Fruit fly (Drosophila melanogaster) whole organism, adult: ENCODE measurements around the gene CG7379.
A peak's percentile ranks its signal among the peaks of the same experiment; 100 is the strongest.

Experiments
- CG11617 ChIP-seq: fragments of 200-800 bp; sonication (Bioruptor generic); optimal IDR thresholded peaks from 2 replicates; lab custom pipeline; 2017; ENCODE audit warnings: mild to moderate bottlenecking, missing biosample characterization, missing genetic modification reagents, missing genetic modification characterization
- CG12768 ChIP-seq: fragments of 200-800 bp; sonication (Bioruptor generic); optimal IDR thresholded peaks from 2 replicates; lab custom pipeline; 2017; ENCODE audit warnings: missing biosample characterization, missing genetic modification characterization, mild to moderate bottlenecking, moderate library complexity, missing genetic modification reagents
- CG14711 ChIP-seq: fragments of 200-800 bp; sonication (Bioruptor generic); optimal IDR thresholded peaks from 2 replicates; lab custom pipeline; 2018; ENCODE audit warnings: missing biosample characterization, mild to moderate bottlenecking, missing genetic modification characterization, moderate library complexity
- CG1620 ChIP-seq: fragments of 200-800 bp; sonication (Bioruptor generic); optimal IDR thresholded peaks from 2 replicates; lab custom pipeline; 2016; ENCODE audit warnings: missing biosample characterization, missing genetic modification characterization
- CG33017 ChIP-seq: fragments of 200-800 bp; sonication (Bioruptor generic); optimal IDR thresholded peaks from 2 replicates; lab custom pipeline; 2018; ENCODE audit warnings: missing biosample characterization, mild to moderate bottlenecking, missing genetic modification characterization, moderate library complexity
- CG5204 ChIP-seq: fragments of 200-800 bp; sonication (Bioruptor generic); optimal IDR thresholded peaks from 2 replicates; lab custom pipeline; 2016; ENCODE audit warnings: missing biosample characterization, missing genetic modification characterization
- CG7045 ChIP-seq: fragments of 200-800 bp; sonication (Bioruptor generic); optimal IDR thresholded peaks from 2 replicates; lab custom pipeline; 2017; ENCODE audit warnings: missing biosample characterization, mild to moderate bottlenecking, missing genetic modification characterization
- CG7101 ChIP-seq: fragments of 200-800 bp; sonication (Bioruptor generic); optimal IDR thresholded peaks from 2 replicates; lab custom pipeline; 2018; ENCODE audit warnings: missing biosample characterization, mild to moderate bottlenecking, missing genetic modification characterization, moderate library complexity
- Clk ChIP-seq: fragments of 200-800 bp; sonication (Bioruptor generic); optimal IDR thresholded peaks from 2 replicates; lab custom pipeline; 2017; ENCODE audit warnings: missing biosample characterization, missing genetic modification characterization
- Crg-1 ChIP-seq: fragments of 200-800 bp; sonication (Bioruptor generic); optimal IDR thresholded peaks from 2 replicates; lab custom pipeline; 2016; ENCODE audit warnings: missing biosample characterization, missing genetic modification characterization
- Hr96 ChIP-seq: fragments of 200-800 bp; sonication (Bioruptor generic); optimal IDR thresholded peaks from 2 replicates; lab custom pipeline; 2016; ENCODE audit warnings: missing biosample characterization, missing genetic modification characterization
- Mnt ChIP-seq: fragments of 200-800 bp; sonication (Bioruptor generic); optimal IDR thresholded peaks from 2 replicates; lab custom pipeline; 2016; ENCODE audit warnings: missing biosample characterization, mild to moderate bottlenecking, missing genetic modification characterization
- bab1 ChIP-seq: fragments of 200-800 bp; sonication (Bioruptor generic); optimal IDR thresholded peaks from 3 replicates; lab custom pipeline; 2019; ENCODE audit warnings: missing biosample characterization, mild to moderate bottlenecking, missing genetic modification characterization, moderate library complexity
- cic ChIP-seq: fragments of 200-800 bp; sonication (Bioruptor generic); optimal IDR thresholded peaks from 2 replicates; lab custom pipeline; 2017; ENCODE audit warnings: missing biosample characterization, mild to moderate bottlenecking, missing genetic modification characterization, moderate library complexity
- cnc ChIP-seq, 2 experiments: fragments of >200 bp; optimal IDR thresholded peaks; 2 replicates each; lab custom pipeline; 2017
- kay ChIP-seq: fragments of 200-800 bp; sonication (Bioruptor generic); peaks from one replicate; lab custom pipeline; 2016; ENCODE audit warnings: missing biosample characterization, missing genetic modification characterization, borderline replicate concordance
- ovo ChIP-seq: fragments of 200-800 bp; sonication (Bioruptor generic); optimal IDR thresholded peaks from 2 replicates; lab custom pipeline; 2016; ENCODE audit warnings: missing biosample characterization, missing genetic modification characterization
- pad ChIP-seq: fragments of 200-800 bp; sonication (Bioruptor generic); optimal IDR thresholded peaks from 3 replicates; lab custom pipeline; 2017; ENCODE audit warnings: missing biosample characterization, missing genetic modification characterization, mild to moderate bottlenecking, moderate library complexity, missing genetic modification reagents
- tj ChIP-seq: fragments of 200-800 bp; sonication (Bioruptor generic); optimal IDR thresholded peaks from 3 replicates; lab custom pipeline; 2017; ENCODE audit warnings: missing biosample characterization, mild to moderate bottlenecking, missing genetic modification characterization, moderate library complexity
- toe ChIP-seq: fragments of 200-800 bp; sonication (Bioruptor generic); optimal IDR thresholded peaks from 2 replicates; lab custom pipeline; 2016; ENCODE audit warnings: missing biosample characterization, missing genetic modification characterization

The CG7379 gene

DNA sequence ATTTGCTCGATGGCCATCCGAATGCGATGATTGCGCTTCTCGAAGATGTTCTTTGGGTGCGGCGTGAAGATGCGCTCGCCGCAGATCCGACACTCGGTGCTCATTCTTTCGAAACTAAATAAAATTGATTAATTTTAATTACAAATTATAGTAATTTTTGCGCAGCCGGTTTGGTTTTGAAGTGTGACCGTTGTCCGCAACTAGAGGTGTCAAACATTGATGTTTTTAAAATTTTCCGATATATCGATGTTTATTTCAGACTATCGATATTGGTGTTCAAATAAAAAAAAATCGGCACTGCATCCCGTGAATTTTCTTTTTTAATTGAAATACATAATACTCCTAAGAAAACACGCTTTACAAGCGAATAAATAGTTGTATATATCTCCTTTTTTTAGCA is 10.9 kb upstream of the CG7379 start, which contains the start of gene Odj:
TSS of gene Odj (minus strand) at position 209 of the 400 bp plus-strand sequence.
- TF ChIP-seq tj (GFP tag; lab: Kevin White, UChicago) (no peak), CG5204 (no peak), CG7101 (tag; lab: Kevin White, UChicago) (peak; percentile 10), bab1 (GFP tag; lab: Kevin White, UChicago) (peak; percentile 35), cic (no peak), kay (GFP tag; lab: Kevin White, UChicago) (no peak), Crg-1 (no peak), CG33017 (tag; lab: Kevin White, UChicago) (no peak), CG12768 (GFP tag; lab: Kevin White, UChicago) (no peak), cnc (optimal IDR thresholded peaks at IDR 0.05; lab: Kevin White, UChicago) (no peak), toe (peak; percentile 26), CG11617 (GFP tag; lab: Kevin White, UChicago) (no peak), CG1620 (GFP tag; lab: Kevin White, UChicago) (no peak), ovo (GFP tag; lab: Kevin White, UChicago) (no peak), pad (no peak), Mnt (GFP tag; lab: Kevin White, UChicago) (peak; percentile 7), CG7045 (no peak), Hr96 (GFP tag; lab: Kevin White, UChicago) (no peak), CG14711 (tag; lab: Kevin White, UChicago) (no peak), Clk (GFP tag; lab: Kevin White, UChicago) (no peak)

DNA sequence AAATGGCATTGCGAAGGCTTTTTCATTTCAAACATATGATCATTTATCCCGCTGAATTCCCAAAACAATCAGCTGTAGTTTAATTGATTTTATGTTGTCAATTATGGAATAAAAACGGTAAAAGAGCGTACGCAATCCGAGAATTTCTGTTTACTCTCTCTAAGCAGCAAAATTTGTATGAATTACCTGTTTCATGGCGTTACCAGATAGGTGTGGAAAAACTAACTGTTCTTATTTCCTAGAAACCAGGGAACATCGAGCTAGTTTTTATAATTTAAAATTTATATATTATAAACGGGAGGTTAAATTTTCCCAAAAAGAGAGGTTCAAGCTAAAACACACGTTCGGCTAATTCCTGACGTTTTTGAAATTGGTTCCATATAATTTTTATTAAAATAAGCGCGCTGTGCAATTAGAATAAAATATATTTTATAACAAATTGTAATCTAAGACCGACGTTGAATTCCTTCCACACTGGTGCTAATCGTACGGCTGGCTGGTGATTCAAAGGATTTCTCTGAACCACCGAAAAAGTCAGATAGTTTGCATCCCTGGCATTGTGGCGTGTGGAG is 9.0 kb upstream of the CG7379 start, which contains the start of gene CG17801:
TSS of gene CG17801 (minus strand) at position 51 of the 572 bp plus-strand sequence.
- TF ChIP-seq CG12768 (GFP tag; lab: Kevin White, UChicago) (no peak), Crg-1 (no peak), tj (GFP tag; lab: Kevin White, UChicago) (no peak), ovo (GFP tag; lab: Kevin White, UChicago) (peak; percentile 7), cnc (optimal IDR thresholded peaks at IDR 0.05; lab: Kevin White, UChicago) (no peak), Hr96 (GFP tag; lab: Kevin White, UChicago) (no peak), toe (no peak), CG7045 (no peak), CG7101 (tag; lab: Kevin White, UChicago) (no peak), bab1 (GFP tag; lab: Kevin White, UChicago) (peak; percentile 6), Mnt (GFP tag; lab: Kevin White, UChicago) (no peak), CG1620 (GFP tag; lab: Kevin White, UChicago) (no peak), pad (peak; percentile 3), CG5204 (no peak)

DNA sequence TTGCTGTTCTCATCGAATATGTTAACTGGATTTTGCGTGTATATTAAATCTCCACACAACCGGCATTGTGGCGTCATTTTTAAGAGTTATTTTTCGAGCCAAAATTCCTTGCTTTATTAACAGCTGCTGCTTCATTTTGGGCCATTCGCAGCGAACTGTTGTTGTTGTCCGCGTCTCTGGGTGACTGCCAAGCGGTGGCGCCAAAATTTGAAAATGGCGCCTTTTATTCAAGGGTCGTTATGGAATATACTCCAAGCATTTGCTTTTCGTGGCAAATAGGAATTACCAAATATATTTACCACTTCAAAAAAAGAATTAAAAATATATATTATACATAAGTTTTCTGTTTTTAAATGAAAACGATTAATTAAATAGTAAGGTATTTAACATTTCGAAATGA is 7.0 kb upstream of the CG7379 start, which contains the start of gene Nnk:
TSS of gene Nnk (minus strand) at position 158 of the 400 bp plus-strand sequence.
- TF ChIP-seq cic (no peak), Mnt (GFP tag; lab: Kevin White, UChicago) (no peak), CG7045 (no peak), Hr96 (GFP tag; lab: Kevin White, UChicago) (no peak), kay (GFP tag; lab: Kevin White, UChicago) (no peak), CG33017 (tag; lab: Kevin White, UChicago) (no peak), CG14711 (tag; lab: Kevin White, UChicago) (no peak), cnc (optimal IDR thresholded peaks at IDR 0.05; lab: Kevin White, UChicago) (no peak), CG7101 (tag; lab: Kevin White, UChicago) (no peak), toe (no peak), Crg-1 (no peak), bab1 (GFP tag; lab: Kevin White, UChicago) (no peak), CG1620 (GFP tag; lab: Kevin White, UChicago) (no peak), pad (no peak), ovo (GFP tag; lab: Kevin White, UChicago) (no peak), CG5204 (no peak), CG12768 (GFP tag; lab: Kevin White, UChicago) (no peak)

DNA sequence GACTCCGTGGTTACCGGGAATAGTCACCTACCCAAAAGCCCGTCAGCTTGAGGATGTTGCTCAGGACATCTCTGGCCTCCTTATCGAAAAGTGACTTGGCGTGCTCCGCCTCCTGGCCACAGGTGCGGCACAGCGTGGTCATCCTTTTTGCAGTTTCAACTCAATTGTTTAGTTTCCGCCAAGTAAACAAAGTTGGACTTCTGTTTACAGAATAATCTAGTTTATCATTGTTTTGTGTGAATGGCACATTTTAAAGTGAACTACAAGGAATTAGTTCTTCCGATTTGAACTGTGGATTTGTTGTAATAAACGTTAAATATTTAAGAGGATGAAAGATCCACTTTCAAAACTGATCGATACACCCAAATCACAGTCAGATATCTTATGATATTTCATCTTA is 4.9 kb upstream of the CG7379 start, which contains the start of gene CG17806:
TSS of gene CG17806 (minus strand) at position 236 of the 400 bp plus-strand sequence.
- TF ChIP-seq CG11617 (GFP tag; lab: Kevin White, UChicago), result no peak
- no peak for TF ChIP-seq Clk (GFP tag; lab: Kevin White, UChicago)
- TF ChIP-seq CG5204, result no peak
- TF ChIP-seq CG1620 (GFP tag; lab: Kevin White, UChicago), result no peak
- peak; percentile 33 for TF ChIP-seq CG7101 (tag; lab: Kevin White, UChicago)
- peak; percentile 38 for TF ChIP-seq CG12768 (GFP tag; lab: Kevin White, UChicago)
- TF ChIP-seq CG33017 (tag; lab: Kevin White, UChicago), result peak; percentile 14
- no peak for TF ChIP-seq Hr96 (GFP tag; lab: Kevin White, UChicago)
- TF ChIP-seq bab1 (GFP tag; lab: Kevin White, UChicago), result no peak

DNA sequence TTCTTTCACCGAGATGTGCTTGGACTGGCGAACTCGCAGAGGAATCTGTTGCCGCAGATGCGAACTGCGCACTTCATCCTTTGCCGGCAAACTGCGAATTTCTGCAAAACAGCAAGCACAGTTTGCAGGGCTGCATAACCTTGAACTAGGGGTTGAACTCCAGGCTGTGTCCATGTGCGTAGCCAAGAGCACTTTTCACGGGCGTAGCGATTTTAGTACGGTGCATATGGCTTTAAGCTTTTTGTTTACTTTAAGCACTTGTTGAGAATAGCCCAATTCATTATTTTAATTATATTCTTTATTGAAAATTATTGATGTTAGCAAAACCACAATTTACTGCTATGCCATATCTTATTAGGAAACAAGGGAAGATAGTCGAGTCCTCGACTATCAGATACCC is 3.2 kb upstream of the CG7379 start, which contains the start of gene CG17803:
TSS of gene CG17803 (minus strand) at position 249 of the 400 bp plus-strand sequence.
- no peak for TF ChIP-seq toe
- no peak for TF ChIP-seq CG5204
- TF ChIP-seq CG7101 (tag; lab: Kevin White, UChicago), result no peak
- TF ChIP-seq tj (GFP tag; lab: Kevin White, UChicago), result no peak
- no peak for TF ChIP-seq kay (GFP tag; lab: Kevin White, UChicago)
- TF ChIP-seq CG14711 (tag; lab: Kevin White, UChicago), result no peak
- no peak for TF ChIP-seq cnc (optimal IDR thresholded peaks at IDR 0.05; lab: Kevin White, UChicago)
- TF ChIP-seq CG33017 (tag; lab: Kevin White, UChicago), result no peak
- TF ChIP-seq CG7045, result no peak
- no peak for TF ChIP-seq Clk (GFP tag; lab: Kevin White, UChicago)
- no peak for TF ChIP-seq CG1620 (GFP tag; lab: Kevin White, UChicago)
- no peak for TF ChIP-seq CG12768 (GFP tag; lab: Kevin White, UChicago)
- TF ChIP-seq Mnt (GFP tag; lab: Kevin White, UChicago), result no peak
- no peak for TF ChIP-seq CG11617 (GFP tag; lab: Kevin White, UChicago)
- TF ChIP-seq Hr96 (GFP tag; lab: Kevin White, UChicago), result no peak
- TF ChIP-seq cic, result no peak
- TF ChIP-seq pad, result no peak
- TF ChIP-seq Crg-1, result no peak
- no peak for TF ChIP-seq bab1 (GFP tag; lab: Kevin White, UChicago)
